Worm (Caenorhabditis elegans): ENCODE data around the gene egli-1.

DNA sequence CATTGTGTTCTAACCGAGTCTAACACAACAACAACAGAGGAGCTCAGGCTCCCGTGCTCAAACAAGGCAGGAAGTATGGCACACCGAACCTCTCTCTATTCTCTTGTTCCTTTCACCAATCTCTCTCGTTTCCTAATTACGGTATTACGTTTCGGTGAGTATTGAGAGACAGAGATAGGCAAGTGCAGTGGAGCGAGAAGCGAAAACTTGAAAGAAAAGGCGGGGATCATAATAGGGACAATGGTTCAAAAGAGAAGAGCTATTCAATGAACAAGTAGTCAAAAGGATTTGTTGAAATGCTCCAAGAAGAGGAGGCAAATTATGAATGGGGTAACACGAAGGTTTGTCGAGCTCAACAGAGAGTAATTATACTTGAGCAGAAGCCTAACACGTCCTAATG, 10.4 kb upstream of the egli-1 start:
- TF ChIP-seq dao-5 (tag; optimal IDR thresholded peaks at IDR 0.05) (no peak), W03F9.2 (tag; optimal IDR thresholded peaks at IDR 0.05) (no peak)

Data from whole organism, L4/young adult.